Worm (Caenorhabditis elegans) whole organism, L3 larva: ENCODE measurements around the gene C27D6.12.
"Not testable (repeated sequence)": the region's sequence is repeated elsewhere in the genome, so short reads cannot be mapped to it uniquely, and the experiment has no call there.

Experiments
- R02D3.7 ChIP-seq: fragments of 150-350 bp; optimal IDR thresholded peaks from 2 replicates; lab custom pipeline; 2014; ENCODE audit warnings: missing biosample characterization, missing genetic modification characterization
- ceh-28 ChIP-seq: fragments of 150-350 bp; optimal IDR thresholded peaks from 2 replicates; lab custom pipeline; 2014; ENCODE audit warnings: missing biosample characterization, missing genetic modification reagents, missing genetic modification characterization
- ceh-9 ChIP-seq: sonication (generic microtip); optimal IDR thresholded peaks from 2 replicates; lab custom pipeline; 2018; ENCODE audit warnings: missing biosample characterization, missing genetic modification characterization
- daf-12 ChIP-seq: fragments of 150-350 bp; optimal IDR thresholded peaks from 2 replicates; lab custom pipeline; 2014; ENCODE audit warnings: missing biosample characterization, missing genetic modification reagents, missing genetic modification characterization
- egl-27 ChIP-seq: sonication (generic microtip); optimal IDR thresholded peaks from 4 replicates; lab custom pipeline; 2017; ENCODE audit warnings: missing biosample characterization, missing genetic modification reagents, missing genetic modification characterization
- egl-5 ChIP-seq: fragments of 150-350 bp; optimal IDR thresholded peaks from 2 replicates; lab custom pipeline; 2017; ENCODE audit warnings: missing biosample characterization, missing genetic modification reagents, missing genetic modification characterization, inconsistent platforms
- elt-3 ChIP-seq, 3 experiments: fragments of 150-350 bp in 1 of 3; sonication (generic microtip) in 2 of 3; optimal IDR thresholded peaks; 2 replicates in 2 of 3; 4 replicates in 1 of 3; lab custom pipeline; 2014 to 2017; ENCODE audit warnings: missing biosample characterization in 3 of 3, missing genetic modification characterization in 3 of 3
- eor-1 ChIP-seq, 2 experiments: fragments of 150-350 bp; optimal IDR thresholded peaks; 2 replicates each; lab custom pipeline; 2014 to 2018; ENCODE audit warnings: missing biosample characterization in 2 of 2, missing genetic modification characterization in 2 of 2
- fkh-10 ChIP-seq: sonication (generic microtip); optimal IDR thresholded peaks from 2 replicates; lab custom pipeline; 2017; ENCODE audit warnings: missing biosample characterization, missing genetic modification reagents, missing genetic modification characterization
- hmg-11 ChIP-seq: sonication (generic microtip); optimal IDR thresholded peaks from 2 replicates; lab custom pipeline; 2016; ENCODE audit warnings: missing genetic modification characterization, missing compliant biosample characterization
- lin-39 ChIP-seq: fragments of 150-350 bp; optimal IDR thresholded peaks from 2 replicates; lab custom pipeline; 2018; ENCODE audit warnings: missing biosample characterization, missing genetic modification reagents, missing genetic modification characterization
- lsy-12 ChIP-seq: sonication (generic microtip); optimal IDR thresholded peaks from 2 replicates; lab custom pipeline; 2016; ENCODE audit warnings: mild to moderate bottlenecking, missing genetic modification characterization, missing compliant biosample characterization
- mdl-1 ChIP-seq: fragments of 150-350 bp; optimal IDR thresholded peaks from 2 replicates; lab custom pipeline; 2014; ENCODE audit warnings: missing biosample characterization, missing genetic modification characterization
- mml-1 ChIP-seq: fragments of 150-350 bp; sonication (generic microtip); optimal IDR thresholded peaks from 3 replicates; lab custom pipeline; 2014; ENCODE audit warnings: missing biosample characterization, missing genetic modification characterization
- nfya-1 ChIP-seq: sonication (generic microtip); optimal IDR thresholded peaks from 2 replicates; lab custom pipeline; 2017; ENCODE audit warnings: missing genetic modification characterization, mild to moderate bottlenecking, missing compliant biosample characterization, antibody characterized with exemption, moderate library complexity; ENCODE audit not compliant: insufficient read depth
- nhr-23 ChIP-seq: fragments of 150-350 bp; optimal IDR thresholded peaks from 2 replicates; lab custom pipeline; 2014; ENCODE audit warnings: missing biosample characterization, missing genetic modification reagents, missing genetic modification characterization
- nhr-237 ChIP-seq: fragments of 150-350 bp; optimal IDR thresholded peaks from 2 replicates; lab custom pipeline; 2014; ENCODE audit warnings: missing biosample characterization, missing genetic modification characterization
- nhr-25 ChIP-seq: sonication (generic microtip); optimal IDR thresholded peaks from 2 replicates; lab custom pipeline; 2017; ENCODE audit warnings: missing biosample characterization, missing genetic modification characterization
- nhr-28 ChIP-seq: fragments of 150-350 bp; optimal IDR thresholded peaks from 2 replicates; lab custom pipeline; 2014; ENCODE audit warnings: missing biosample characterization, missing genetic modification characterization
- nhr-43 ChIP-seq: sonication (generic microtip); optimal IDR thresholded peaks from 2 replicates; lab custom pipeline; 2016; ENCODE audit warnings: mild to moderate bottlenecking, missing genetic modification characterization, missing compliant biosample characterization; ENCODE audit not compliant: poor library complexity, severe bottlenecking
- nhr-67 ChIP-seq: fragments of 150-350 bp; optimal IDR thresholded peaks from 2 replicates; lab custom pipeline; 2014; ENCODE audit warnings: missing biosample characterization, missing genetic modification characterization
- nhr-77 ChIP-seq: fragments of 150-350 bp; optimal IDR thresholded peaks from 2 replicates; lab custom pipeline; 2014; ENCODE audit warnings: missing biosample characterization, missing genetic modification characterization
- pha-4 ChIP-seq: fragments of 150-350 bp; optimal IDR thresholded peaks from 2 replicates; lab custom pipeline; 2014; ENCODE audit warnings: missing biosample characterization, missing genetic modification reagents, missing genetic modification characterization
- sea-2 ChIP-seq: fragments of 150-350 bp; sonication (generic microtip); optimal IDR thresholded peaks from 4 replicates; lab custom pipeline; 2014; ENCODE audit warnings: missing biosample characterization, missing genetic modification reagents, missing genetic modification characterization
- snpc-4 ChIP-seq: fragments of 150-350 bp; optimal IDR thresholded peaks from 2 replicates; lab custom pipeline; 2014; ENCODE audit warnings: missing biosample characterization, missing genetic modification characterization
- tbx-2 ChIP-seq: sonication (generic microtip); optimal IDR thresholded peaks from 2 replicates; lab custom pipeline; 2016; ENCODE audit warnings: mild to moderate bottlenecking, missing genetic modification characterization, missing compliant biosample characterization
- zag-1 ChIP-seq: fragments of 150-350 bp; optimal IDR thresholded peaks from 2 replicates; lab custom pipeline; 2014; ENCODE audit warnings: missing biosample characterization, missing genetic modification characterization
- ztf-11 ChIP-seq: fragments of 150-350 bp; optimal IDR thresholded peaks from 2 replicates; lab custom pipeline; 2014; ENCODE audit warnings: missing biosample characterization, missing genetic modification characterization
- ztf-4 ChIP-seq: fragments of 150-350 bp; optimal IDR thresholded peaks from 2 replicates; lab custom pipeline; 2014; ENCODE audit warnings: missing biosample characterization, missing genetic modification characterization

The C27D6.12 gene

DNA sequence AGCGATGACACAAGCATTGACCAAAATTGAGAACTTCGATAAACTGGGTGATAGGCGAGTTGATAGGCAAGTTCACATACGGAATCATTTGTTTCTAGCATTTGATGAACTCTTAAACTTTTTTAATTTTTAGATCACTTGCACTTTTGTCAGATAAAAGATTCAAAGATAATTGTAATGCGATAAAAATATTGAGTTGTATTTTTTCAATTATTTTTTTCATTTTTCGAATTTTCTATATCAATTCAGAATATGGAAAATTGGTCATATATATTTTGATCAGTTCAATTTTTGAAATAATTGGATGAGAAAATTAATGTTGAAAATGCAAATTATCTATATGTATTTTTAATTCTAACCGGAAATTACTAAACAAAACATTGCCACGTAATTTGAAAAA lies 11.1 kb downstream of the C27D6.12 start, which contains the start of gene srb-3:
Gene srb-3, minus strand, starts transcription at position 101 of the 400 bp plus-strand sequence.
- TF ChIP-seq R02D3.7, result no peak
- no peak for TF ChIP-seq pha-4 (tag; lab: Kevin White, UChicago)
- TF ChIP-seq eor-1 (tag; optimal IDR thresholded peaks at IDR 0.05; lab: Kevin White, UChicago), result no peak
- no peak for TF ChIP-seq ztf-11 (tag; lab: Kevin White, UChicago)
- no peak for TF ChIP-seq ztf-4 (tag; lab: Kevin White, UChicago)
- TF ChIP-seq snpc-4 (tag; lab: Kevin White, UChicago), result no peak
- no peak for TF ChIP-seq daf-12 (tag; lab: Kevin White, UChicago)
- TF ChIP-seq zag-1 (tag; lab: Kevin White, UChicago), result no peak
- TF ChIP-seq nhr-237 (tag; lab: Kevin White, UChicago), result no peak
- TF ChIP-seq nhr-43 (tag; lab: Kevin White, UChicago), result no peak
- TF ChIP-seq sea-2, result no peak
- TF ChIP-seq hmg-11 (tag; lab: Kevin White, UChicago), result no peak
- TF ChIP-seq nhr-23 (tag; lab: Kevin White, UChicago), result no peak
- no peak for TF ChIP-seq egl-5 (tag; lab: Kevin White, UChicago)
- no peak for TF ChIP-seq nhr-25 (tag; lab: Kevin White, UChicago)
- TF ChIP-seq lsy-12 (tag; lab: Kevin White, UChicago), result no peak
- TF ChIP-seq, all 47 proteins: peak for 0

DNA sequence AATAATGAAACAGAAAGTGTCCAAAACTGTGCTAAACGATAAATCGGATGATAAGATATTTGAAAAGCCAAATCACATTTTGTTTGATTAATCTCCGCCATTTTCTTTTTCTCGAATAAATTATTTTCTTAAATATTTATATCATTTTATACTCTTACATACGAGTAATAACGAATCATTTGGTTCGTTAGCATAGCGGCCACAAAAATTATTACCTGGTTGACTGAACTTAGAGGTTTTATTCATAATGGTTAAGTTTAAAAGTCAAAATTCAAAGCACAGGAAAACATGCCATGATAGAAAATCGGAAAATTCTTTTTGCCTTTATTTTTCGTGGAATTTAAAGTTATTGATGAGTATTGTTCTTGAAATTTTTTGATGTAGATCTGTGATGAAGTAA lies 14.5 kb downstream of the C27D6.12 start, which contains the start of gene srb-5:
Gene srb-5, minus strand, starts transcription at position 101 of the 400 bp plus-strand sequence.
- TF ChIP-seq nhr-23 (tag; lab: Kevin White, UChicago), result no peak
- no peak for TF ChIP-seq nhr-77 (tag; lab: Kevin White, UChicago)
- TF ChIP-seq snpc-4 (tag; lab: Kevin White, UChicago), result no peak
- TF ChIP-seq egl-5 (tag; lab: Kevin White, UChicago), result no peak
- TF ChIP-seq ceh-28 (tag; lab: Kevin White, UChicago), result no peak

DNA sequence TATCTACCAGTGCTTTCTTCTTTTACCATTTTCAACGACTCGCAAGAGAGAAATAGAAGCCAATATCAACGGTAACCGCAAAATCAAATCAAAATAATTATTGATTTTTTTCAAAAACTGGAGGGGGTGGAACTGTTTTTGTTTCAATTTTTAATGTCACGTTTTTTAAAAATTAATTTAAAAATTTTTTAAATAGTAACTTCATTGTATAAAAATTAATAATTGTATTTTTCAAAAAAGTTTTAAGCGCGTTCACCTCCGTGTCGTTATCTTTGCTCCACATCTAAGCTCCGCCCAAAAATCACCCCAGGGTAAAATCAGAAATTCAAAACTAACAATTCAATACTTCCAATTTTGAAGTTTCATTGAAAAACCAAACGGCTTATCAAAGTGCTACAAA lies 16.7 kb downstream of the C27D6.12 start, which contains the start of gene C27D6.11:
Gene C27D6.11, minus strand, starts transcription at position 101 of the 400 bp plus-strand sequence.
- TF ChIP-seq egl-27 (tag; lab: Kevin White, UChicago) (no peak), nfya-1 (tag; lab: Kevin White, UChicago) (no peak), mml-1 (tag; lab: Kevin White, UChicago) (no peak), zag-1 (tag; lab: Kevin White, UChicago) (no peak), snpc-4 (tag; lab: Kevin White, UChicago) (no peak), mdl-1 (tag; lab: Kevin White, UChicago) (no peak), elt-3 (tag; optimal IDR thresholded peaks at IDR 0.05; lab: Kevin White, UChicago) (no peak), nhr-23 (tag; lab: Kevin White, UChicago) (no peak), fkh-10 (GFP tag; lab: Kevin White, UChicago) (no peak), nhr-237 (tag; lab: Kevin White, UChicago) (no peak), ceh-9 (tag; lab: Kevin White, UChicago) (no peak), sea-2 (no peak), pha-4 (tag; lab: Kevin White, UChicago) (no peak)

DNA sequence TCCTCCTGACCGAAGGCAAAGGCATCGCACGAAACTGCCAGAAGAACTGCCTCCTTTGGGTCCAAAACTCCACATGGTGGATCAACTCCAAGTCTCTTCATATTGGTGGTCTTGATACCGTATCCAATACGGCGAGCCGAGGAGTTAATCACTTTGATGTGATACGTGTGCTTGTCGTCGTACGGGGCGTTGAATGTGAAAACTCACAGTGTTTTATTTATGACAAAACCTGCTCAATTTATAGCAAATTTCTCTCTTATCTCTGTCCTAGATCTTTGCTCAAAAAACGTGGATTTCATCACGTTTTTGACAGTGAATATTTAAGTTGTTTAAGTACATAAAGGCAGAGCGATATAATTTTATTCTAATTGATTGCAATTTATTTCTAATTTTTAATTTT lies 19.0 kb downstream of the C27D6.12 start, which contains the start of gene F58A6.9:
Gene F58A6.9, minus strand, starts transcription at position 101 of the 400 bp plus-strand sequence.
- TF ChIP-seq eor-1 (tag; optimal IDR thresholded peaks at IDR 0.05; lab: Kevin White, UChicago); fkh-10 (GFP tag; lab: Kevin White, UChicago); nhr-28 (tag; lab: Kevin White, UChicago): not testable (repeated sequence)
- TF ChIP-seq, all 47 proteins: peak for 0; not testable (repeated sequence) for 47

DNA sequence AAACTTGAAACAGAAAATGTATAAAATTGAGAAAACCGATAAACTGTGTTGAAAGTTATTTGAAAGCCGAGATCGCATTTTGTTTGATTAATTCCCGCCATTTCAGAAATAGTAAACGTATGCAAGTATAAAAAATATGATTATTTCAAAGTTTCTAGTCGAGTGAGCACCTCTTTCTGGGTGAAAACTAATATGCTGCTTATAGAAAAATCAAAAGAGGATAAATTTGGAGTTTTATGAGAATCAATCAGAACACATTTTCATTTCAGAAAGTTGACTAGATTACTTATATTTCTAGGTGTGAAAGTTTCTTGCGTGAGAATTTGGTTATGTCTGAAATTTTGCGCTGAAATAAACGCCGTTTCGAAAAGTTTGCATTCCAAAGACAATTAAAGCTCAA lies 20.3 kb downstream of the C27D6.12 start, which contains the start of gene srb-13:
Gene srb-13, minus strand, starts transcription at position 101 of the 400 bp plus-strand sequence.
- no peak for TF ChIP-seq mml-1 (tag; lab: Kevin White, UChicago)
- TF ChIP-seq nhr-23 (tag; lab: Kevin White, UChicago), result no peak
- TF ChIP-seq lin-39 (tag; lab: Kevin White, UChicago), result no peak
- no peak for TF ChIP-seq nhr-237 (tag; lab: Kevin White, UChicago)
- no peak for TF ChIP-seq ztf-4 (tag; lab: Kevin White, UChicago)
- TF ChIP-seq fkh-10 (GFP tag; lab: Kevin White, UChicago), result no peak
- no peak for TF ChIP-seq sea-2
- no peak for TF ChIP-seq egl-27 (tag; lab: Kevin White, UChicago)
- TF ChIP-seq nhr-77 (tag; lab: Kevin White, UChicago), result no peak
- no peak for TF ChIP-seq nhr-67 (tag; lab: Kevin White, UChicago)
- no peak for TF ChIP-seq tbx-2 (tag; lab: Kevin White, UChicago)
